Worm (Caenorhabditis elegans) whole organism, L2 larva: ENCODE results near the gene F11D11.22.

Experiments
- ZK546.5 ChIP-seq: sonication (generic microtip); optimal IDR thresholded peaks from 2 replicates; lab custom pipeline; 2017; ENCODE audit warnings: missing biosample characterization, missing genetic modification characterization
- blmp-1 ChIP-seq: sonication (generic microtip); optimal IDR thresholded peaks from 2 replicates; lab custom pipeline; 2017; ENCODE audit warnings: missing genetic modification characterization, mild to moderate bottlenecking, missing compliant biosample characterization, antibody characterized with exemption, moderate library complexity; ENCODE audit not compliant: insufficient read depth

DNA sequence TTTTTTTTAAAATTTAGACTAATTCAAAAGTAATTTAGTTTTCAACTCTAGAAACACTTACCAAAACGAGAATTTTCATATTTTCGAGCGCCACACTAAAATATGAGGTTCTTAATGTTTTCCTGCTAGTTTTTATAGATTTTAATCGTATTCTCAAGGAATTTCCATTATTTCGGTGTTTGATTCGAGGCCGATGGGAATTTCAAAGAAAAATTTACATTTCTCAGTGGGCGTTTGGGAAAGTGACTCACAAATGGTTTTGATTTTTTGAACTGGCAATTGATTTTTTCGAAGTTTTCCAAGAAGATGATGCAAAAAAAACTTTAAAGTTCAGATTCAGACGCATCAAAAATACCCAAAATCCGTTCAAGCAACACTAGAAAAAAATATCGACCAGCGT lies 39.9 kb downstream of the F11D11.22 start, which contains the start of gene C54E10.11:
- TF ChIP-seq blmp-1 (tag; lab: Kevin White, UChicago) (no peak), ZK546.5 (no peak)
